Fruit fly (Drosophila melanogaster): ENCODE data around the gene Raf.

dm6 chrX:2319783-2320182 lies 24.5 kb downstream of the Raf start:
- TF ChIP-seq EcR (GFP tag; optimal IDR thresholded peaks at IDR 0.05) = no peak
- TF ChIP-seq Dll (optimal IDR thresholded peaks at IDR 0.05) = no peak
